Worm (Caenorhabditis elegans): ENCODE results near the gene R05D3.8.

The R05D3.8 gene

DNA sequence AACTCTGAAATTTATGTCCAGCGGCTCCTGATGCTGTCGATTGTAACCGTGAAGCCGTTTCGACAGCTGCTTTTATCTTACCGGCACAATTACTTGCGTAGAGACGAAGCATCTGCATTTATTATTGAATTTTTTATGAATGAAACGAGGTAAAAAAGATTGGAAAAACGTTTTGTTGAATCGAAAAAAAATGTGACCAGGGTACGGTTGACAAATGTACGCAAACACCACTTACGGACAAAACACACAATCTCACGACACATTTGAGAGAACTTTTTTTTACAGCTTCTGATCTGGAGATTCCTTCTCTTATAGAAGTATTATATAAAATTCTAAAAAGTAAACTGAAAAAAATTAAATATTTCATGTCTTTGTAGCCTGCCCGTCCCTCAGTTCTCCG, 26.3 kb downstream of the R05D3.8 start, which contains the start of the genes mrps-18A and ZC262.2:
Gene mrps-18A, minus strand, starts transcription at position 141 of the 400 bp plus-strand sequence.
Gene ZC262.2, plus strand, starts transcription at position 284 of the 400 bp plus-strand sequence.
- TF ChIP-seq fkh-6 (tag; optimal IDR thresholded peaks at IDR 0.05) (no peak), hlh-30 (tag; optimal IDR thresholded peaks at IDR 0.05; ENCODE audit: insufficient read depth) (peak; percentile 62), nfya-1 (tag; optimal IDR thresholded peaks at IDR 0.05) (peak; percentile 9)

DNA sequence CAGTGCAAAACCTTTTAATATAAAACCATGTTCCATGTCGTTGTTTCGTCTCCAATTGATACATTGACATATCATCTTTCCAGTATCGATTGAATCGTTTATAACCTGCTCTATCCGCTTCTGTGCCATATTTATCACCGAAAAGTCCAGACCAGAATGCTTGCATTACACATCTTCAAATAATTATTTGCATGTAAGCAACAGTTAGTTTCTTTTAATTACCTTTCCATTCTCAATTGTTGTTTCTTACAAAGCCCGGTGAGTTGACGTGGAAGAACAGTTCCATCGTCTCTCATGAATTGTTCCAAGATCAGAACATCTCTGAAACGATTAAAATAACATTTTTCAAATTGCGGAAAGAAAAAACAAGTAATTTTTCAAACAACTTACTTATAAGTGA, 26.9 kb downstream of the R05D3.8 start, which contains the start of gene iglr-2:
Gene iglr-2, minus strand, starts transcription at position 101 of the 400 bp plus-strand sequence.
- TF ChIP-seq hlh-6 (tag; optimal IDR thresholded peaks at IDR 0.05), result no peak

ce11 chrIII:8325574-8326513, 32.3 kb downstream of the R05D3.8 start, which contains the start of gene ZC262.13:
Gene ZC262.13, plus strand, starts transcription at chrIII:8326214.
- TF ChIP-seq T23F11.4 (GFP tag; optimal IDR thresholded peaks at IDR 0.05) (no peak), C38D4.7 (GFP tag; optimal IDR thresholded peaks at IDR 0.05) (no peak), hlh-30 (tag; optimal IDR thresholded peaks at IDR 0.05; ENCODE audit: insufficient read depth) (no peak), elt-4 (tag; optimal IDR thresholded peaks at IDR 0.05) (no peak), ama-1 (optimal IDR thresholded peaks at IDR 0.05) (no peak), ttx-3 (tag; optimal IDR thresholded peaks at IDR 0.05) (no peak)

DNA sequence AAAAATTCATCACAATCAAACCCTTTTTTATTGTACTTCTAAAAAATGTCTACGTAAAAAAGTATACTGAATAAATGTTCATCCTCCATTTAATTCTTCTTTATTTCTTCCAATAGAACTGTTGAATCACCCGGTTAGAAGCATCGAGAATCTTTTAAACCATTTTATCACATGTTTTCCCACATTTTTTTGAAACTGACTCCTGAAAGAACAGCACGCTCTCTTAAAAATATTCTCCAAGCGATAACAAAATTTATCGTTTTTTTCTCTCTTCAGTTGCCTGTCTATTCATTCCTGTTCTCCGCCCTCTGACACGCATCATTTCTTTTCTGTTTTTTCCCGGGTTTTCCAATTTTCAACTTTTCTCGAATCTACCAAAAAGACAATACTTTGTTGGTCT, 33.7 kb downstream of the R05D3.8 start, which contains the start of gene F10E9.12:
Gene F10E9.12, plus strand, starts transcription at position 131 of the 400 bp plus-strand sequence.
- TF ChIP-seq nfya-1 (tag; optimal IDR thresholded peaks at IDR 0.05) (no peak), ets-4 (tag; optimal IDR thresholded peaks at IDR 0.05) (no peak), sox-2 (GFP tag; IDR thresholded peaks at IDR 0.05) (no peak)

DNA sequence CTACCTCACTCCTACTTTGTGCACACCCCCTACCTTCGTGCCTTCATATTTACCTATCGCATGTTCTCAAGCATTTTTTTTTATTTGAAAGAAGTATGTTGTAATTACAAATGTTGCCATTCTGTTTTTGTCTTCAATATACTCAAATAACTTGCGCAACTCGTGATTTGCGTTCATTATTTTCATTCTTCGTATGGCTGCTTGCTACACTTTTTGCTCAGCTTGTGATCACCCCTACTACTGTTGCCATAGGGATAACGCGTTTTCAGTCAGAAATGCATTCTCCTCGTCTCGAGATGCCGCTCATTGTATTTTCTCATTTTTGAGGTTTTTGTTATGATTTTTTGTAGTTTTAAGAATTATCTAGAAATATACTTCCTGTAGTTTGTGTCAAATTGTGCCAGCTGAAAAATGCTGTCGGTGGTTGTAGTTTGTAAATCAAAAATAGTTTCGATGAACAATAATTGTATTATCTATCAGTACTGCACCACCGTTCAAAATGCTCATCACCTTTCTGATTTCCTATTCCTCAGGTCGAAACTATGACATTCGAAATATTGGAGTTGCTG, 35.4 kb downstream of the R05D3.8 start, which contains the start of gene F10E9.1:
Gene F10E9.1, plus strand, starts transcription at position 519 of the 569 bp plus-strand sequence.
- TF ChIP-seq pqm-1 (tag; optimal IDR thresholded peaks at IDR 0.05) (no peak), sox-4 (tag; optimal IDR thresholded peaks at IDR 0.05) (no peak), tbx-2 (tag; optimal IDR thresholded peaks at IDR 0.05) (no peak)

DNA sequence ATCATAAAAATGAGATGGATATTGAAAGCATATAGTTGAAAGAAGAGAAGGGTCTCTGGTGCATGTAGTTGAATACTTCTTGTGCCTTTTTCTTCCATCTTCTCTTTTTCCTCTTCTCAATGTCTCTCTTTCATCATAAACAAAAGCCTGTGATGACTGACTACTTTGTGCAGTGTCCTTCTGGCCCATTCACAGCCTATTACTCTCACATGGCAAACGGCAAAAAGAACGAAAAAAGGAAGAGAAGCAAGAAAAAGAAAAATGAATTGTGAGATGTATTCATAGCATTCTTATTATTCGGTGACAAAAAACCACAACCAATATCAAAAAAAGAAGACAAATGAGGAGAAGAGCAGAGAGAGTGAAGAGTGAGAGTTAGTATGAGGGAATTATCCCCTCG, 36.9 kb downstream of the R05D3.8 start:
- TF ChIP-seq tbx-7 (tag; optimal IDR thresholded peaks at IDR 0.05), result no peak
- TF ChIP-seq ceh-31 (tag; optimal IDR thresholded peaks at IDR 0.05), result no peak
- TF ChIP-seq C08G9.2 (tag; optimal IDR thresholded peaks at IDR 0.05), result no peak
- no peak for TF ChIP-seq pag-3 (tag; optimal IDR thresholded peaks at IDR 0.05; ENCODE audit: borderline replicate concordance)
- TF ChIP-seq fkh-10 (GFP tag; optimal IDR thresholded peaks at IDR 0.05), result no peak

- no peak for TF ChIP-seq lim-6 (tag; optimal IDR thresholded peaks at IDR 0.05)
- no peak for TF ChIP-seq hlh-15 (tag; optimal IDR thresholded peaks at IDR 0.05)
- TF ChIP-seq pha-4 (tag; optimal IDR thresholded peaks at IDR 0.05), result no peak
- no peak for TF ChIP-seq pqm-1 (tag; optimal IDR thresholded peaks at IDR 0.05)
- no peak for TF ChIP-seq elt-4 (tag; optimal IDR thresholded peaks at IDR 0.05)
- no peak for TF ChIP-seq sox-2 (GFP tag; IDR thresholded peaks at IDR 0.05)
- no peak for TF ChIP-seq ceh-9 (tag; optimal IDR thresholded peaks at IDR 0.05)
- no peak for TF ChIP-seq pat-9 (tag; optimal IDR thresholded peaks at IDR 0.05)
- no peak for TF ChIP-seq C08G9.2 (tag; optimal IDR thresholded peaks at IDR 0.05)
- no peak for TF ChIP-seq pros-1 (tag; optimal IDR thresholded peaks at IDR 0.05)
Measured at ce11 chrIII:8320183-8320582, 37.9 kb downstream of the R05D3.8 start, which contains the start of gene F10E9.10. Gene F10E9.10, minus strand, starts transcription at chrIII:8320283.
